Worm (Caenorhabditis elegans): ENCODE data around the gene ZC204.12.

DNA sequence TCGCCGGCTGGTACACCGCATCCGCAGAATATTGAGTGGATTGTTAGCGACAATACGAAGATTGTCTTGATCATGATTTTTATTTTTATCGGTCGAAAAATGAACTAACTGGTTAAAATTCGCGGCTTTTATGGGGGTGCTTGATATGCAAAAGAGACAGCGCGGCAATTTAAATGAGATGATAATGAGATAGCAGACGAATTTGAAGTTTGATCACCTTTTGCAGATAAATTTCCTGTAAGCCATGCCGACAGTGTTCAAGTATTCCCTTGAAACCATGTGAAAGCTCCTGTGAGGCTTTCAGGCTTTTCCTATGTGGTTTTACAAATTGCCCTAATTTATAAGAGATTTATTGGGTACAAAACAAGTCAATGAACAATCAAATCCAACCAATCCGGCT lies 10.9 kb downstream of the ZC204.12 start, which contains the start of gene ZC204.17:
- TF ChIP-seq daf-8 (GFP tag; IDR thresholded peaks at IDR 0.05), result no peak
- no peak for TF ChIP-seq ctbp-1 (GFP tag; IDR thresholded peaks at IDR 0.05)
